Worm (Caenorhabditis elegans): Measurements from ENCODE around the gene oac-29.

DNA sequence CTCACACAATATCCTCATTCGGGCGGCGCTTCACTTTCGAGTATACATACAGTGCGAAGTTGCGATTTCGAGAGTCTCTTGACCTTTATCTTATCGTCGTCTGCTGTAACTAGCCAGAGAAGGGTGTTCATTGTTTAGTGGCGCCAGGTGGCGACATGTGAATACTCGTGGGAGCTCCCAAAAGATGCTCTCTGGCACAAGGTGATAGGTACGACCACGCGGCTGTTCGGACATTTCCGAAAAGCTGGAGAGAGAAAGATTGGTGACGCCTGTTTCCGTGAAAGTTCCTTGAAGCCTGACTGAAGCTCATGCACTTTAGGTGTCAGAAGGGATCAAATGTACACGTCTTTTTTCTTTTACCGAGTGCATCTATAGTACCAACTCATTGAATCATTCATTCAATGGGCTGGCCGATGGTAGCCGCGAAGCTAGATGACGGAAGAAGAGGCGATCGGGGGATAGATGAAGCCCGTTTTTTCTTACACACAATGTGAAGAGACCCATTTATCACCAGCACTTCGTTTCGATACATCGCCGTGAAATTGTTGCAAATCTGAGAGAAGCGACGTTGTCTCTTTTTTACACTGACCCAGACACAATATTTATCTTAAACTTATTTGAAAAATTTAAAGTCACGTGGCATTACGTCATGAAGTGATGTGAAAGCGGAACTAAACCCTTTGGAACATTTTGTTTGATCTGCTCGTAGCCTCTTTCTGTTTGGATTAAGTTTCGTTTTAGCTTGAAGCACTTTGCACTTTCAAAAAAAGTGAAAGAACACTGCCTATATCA lies 32.0 kb upstream of the oac-29 start:
- TF ChIP-seq ceh-6 (GFP tag; optimal IDR thresholded peaks at IDR 0.05), result no peak
- TF ChIP-seq nfya-1 (tag; optimal IDR thresholded peaks at IDR 0.05), result no peak
